Fruit fly (Drosophila melanogaster) whole organism, embryonic: ENCODE results near the gene CG5611.

Source experiments
- Adf1 ChIP-seq: fragments of 200-800 bp; sonication (Bioruptor generic); IDR thresholded peaks from 2 replicates; pipeline ENCODE4 v1.3.6; 2022; ENCODE audit warnings: missing biosample characterization, missing genetic modification characterization
- Bteb2 ChIP-seq: fragments of 200-800 bp; sonication (Bioruptor generic); optimal IDR thresholded peaks from 2 replicates; lab custom pipeline; 2016; ENCODE audit warnings: missing biosample characterization, missing genetic modification characterization
- CG10209 ChIP-seq: fragments of 200-800 bp; sonication (Bioruptor generic); optimal IDR thresholded peaks from 3 replicates; lab custom pipeline; 2017; ENCODE audit warnings: missing biosample characterization, mild to moderate bottlenecking, missing genetic modification characterization, missing genetic modification reagents
- CG11247 ChIP-seq: fragments of 200-800 bp; sonication (Bioruptor generic); IDR thresholded peaks from 2 replicates; pipeline ENCODE4 v1.3.6; 2022; ENCODE audit warnings: missing biosample characterization, missing genetic modification characterization
- CG11456 ChIP-seq: fragments of 200-800 bp; sonication (Bioruptor generic); IDR thresholded peaks from 3 replicates; pipeline ENCODE4 v1.3.6; 2022; ENCODE audit warnings: missing biosample characterization, missing genetic modification characterization
- CG12104 ChIP-seq: fragments of 200-800 bp; sonication (Bioruptor generic); optimal IDR thresholded peaks from 3 replicates; lab custom pipeline; 2016; ENCODE audit warnings: missing biosample characterization, missing genetic modification characterization
- CG1233 ChIP-seq: fragments of 200-800 bp; sonication (Bioruptor generic); optimal IDR thresholded peaks from 4 replicates; lab custom pipeline; 2018; ENCODE audit warnings: missing biosample characterization, mild to moderate bottlenecking, missing genetic modification characterization
- CG12769 ChIP-seq: fragments of 200-800 bp; sonication (Bioruptor generic); optimal IDR thresholded peaks from 2 replicates; lab custom pipeline; 2019; ENCODE audit warnings: missing biosample characterization, mild to moderate bottlenecking, missing genetic modification characterization, moderate library complexity
- CG14050 ChIP-seq: fragments of 200-800 bp; sonication (Bioruptor generic); IDR thresholded peaks from 3 replicates; pipeline ENCODE4 v1.3.6; 2022; ENCODE audit warnings: missing biosample characterization, missing genetic modification characterization
- CG15514 ChIP-seq: fragments of 200-800 bp; sonication (Bioruptor generic); optimal IDR thresholded peaks from 3 replicates; lab custom pipeline; 2017; ENCODE audit warnings: missing biosample characterization, missing genetic modification characterization, mild to moderate bottlenecking, moderate library complexity, missing genetic modification reagents
- CG17328 ChIP-seq: fragments of 200-800 bp; sonication (Bioruptor generic); IDR thresholded peaks from 2 replicates; pipeline ENCODE4 v1.3.6; 2022; ENCODE audit warnings: missing biosample characterization, missing genetic modification characterization
- CG17802 ChIP-seq: fragments of 200-800 bp; sonication (Bioruptor generic); optimal IDR thresholded peaks from 2 replicates; lab custom pipeline; 2018; ENCODE audit warnings: missing biosample characterization, mild to moderate bottlenecking, missing genetic modification characterization, moderate library complexity
- CG18599 ChIP-seq: fragments of 200-800 bp; sonication (Bioruptor generic); optimal IDR thresholded peaks from 3 replicates; lab custom pipeline; 2017; ENCODE audit warnings: missing biosample characterization, missing genetic modification characterization, mild to moderate bottlenecking, moderate library complexity, missing genetic modification reagents
- CG2120 ChIP-seq: fragments of 200-800 bp; sonication (Bioruptor generic); optimal IDR thresholded peaks from 3 replicates; lab custom pipeline; 2016; ENCODE audit warnings: missing biosample characterization, missing genetic modification characterization
- CG32767 ChIP-seq: fragments of 200-800 bp; sonication (Bioruptor generic); IDR thresholded peaks from 2 replicates; pipeline ENCODE4 v1.3.6; 2022; ENCODE audit warnings: missing biosample characterization, missing genetic modification characterization
- CG34422 ChIP-seq: fragments of 200-800 bp; sonication (Bioruptor generic); IDR thresholded peaks from 3 replicates; pipeline ENCODE4 v1.3.6; 2022; ENCODE audit warnings: missing biosample characterization, missing genetic modification characterization
- CG7372 ChIP-seq: fragments of 200-800 bp; sonication (Bioruptor generic); IDR thresholded peaks from 2 replicates; pipeline ENCODE4 v1.3.6; 2022; ENCODE audit warnings: missing biosample characterization, missing genetic modification characterization
- CG8478 ChIP-seq: fragments of >200 bp; optimal IDR thresholded peaks from 2 replicates; lab custom pipeline; 2018
- Deaf1 ChIP-seq: fragments of 200-800 bp; optimal IDR thresholded peaks from 3 replicates; lab custom pipeline; 2019; ENCODE audit warnings: missing biosample characterization, mild to moderate bottlenecking, missing genetic modification characterization, moderate library complexity
- Dref ChIP-seq: fragments of 200-800 bp; sonication (Bioruptor generic); IDR thresholded peaks from 2 replicates; pipeline ENCODE4 v1.3.6; 2022; ENCODE audit warnings: missing biosample characterization, missing genetic modification characterization
- H15 ChIP-seq: fragments of 200-800 bp; sonication (Bioruptor generic); IDR thresholded peaks from 3 replicates; pipeline ENCODE4 v1.3.6; 2022; ENCODE audit warnings: missing biosample characterization, missing genetic modification characterization
- Kr ChIP-seq: fragments of 200-800 bp; sonication (Bioruptor generic); optimal IDR thresholded peaks from 2 replicates; lab custom pipeline; 2017; ENCODE audit warnings: missing biosample characterization, mild to moderate bottlenecking, missing genetic modification characterization
- Lhr ChIP-seq: fragments of 200-800 bp; sonication (Bioruptor generic); optimal IDR thresholded peaks from 3 replicates; lab custom pipeline; 2017; ENCODE audit warnings: mild to moderate bottlenecking, missing biosample characterization, missing genetic modification reagents, missing genetic modification characterization
- Med ChIP-seq: fragments of 200-800 bp; sonication (Bioruptor generic); peaks from one replicate; lab custom pipeline; 2016; ENCODE audit warnings: missing biosample characterization, missing genetic modification characterization, mild to moderate bottlenecking, inconsistent platforms, moderate library complexity
- Meics ChIP-seq: fragments of 200-800 bp; sonication (Bioruptor generic); optimal IDR thresholded peaks from 2 replicates; lab custom pipeline; 2017; ENCODE audit warnings: missing biosample characterization, mild to moderate bottlenecking, missing genetic modification characterization
- NFAT ChIP-seq: fragments of 200-800 bp; sonication (Bioruptor generic); IDR thresholded peaks from 2 replicates; pipeline ENCODE4 v1.3.6; 2022; ENCODE audit warnings: missing biosample characterization, missing genetic modification characterization
- Rfx ChIP-seq: fragments of 200-800 bp; sonication (Bioruptor generic); IDR thresholded peaks from 2 replicates; pipeline ENCODE4 v1.3.6; 2022; ENCODE audit warnings: missing biosample characterization, missing genetic modification characterization
- Sin3A ChIP-seq: fragments of >200 bp; optimal IDR thresholded peaks from 2 replicates; lab custom pipeline; 2018
- ase ChIP-seq: fragments of 200-800 bp; sonication (Bioruptor generic); IDR thresholded peaks from 3 replicates; pipeline ENCODE4 v1.3.6; 2022; ENCODE audit warnings: missing biosample characterization, missing genetic modification characterization
- cg ChIP-seq: fragments of 200-800 bp; sonication (Bioruptor generic); optimal IDR thresholded peaks from 3 replicates; lab custom pipeline; 2019; ENCODE audit warnings: missing biosample characterization, mild to moderate bottlenecking, missing genetic modification characterization, moderate library complexity
- chinmo ChIP-seq: fragments of 200-800 bp; sonication (Bioruptor generic); IDR thresholded peaks from 4 replicates; pipeline ENCODE4 v1.3.6; 2022; ENCODE audit warnings: missing biosample characterization, missing genetic modification characterization; ENCODE audit not compliant: partially characterized antibody
- chm ChIP-seq: fragments of 200-800 bp; sonication (Bioruptor generic); IDR thresholded peaks from 2 replicates; pipeline ENCODE4 v1.3.6; 2022; ENCODE audit warnings: missing biosample characterization, missing genetic modification characterization
- crol ChIP-seq: fragments of 200-800 bp; sonication (Bioruptor generic); IDR thresholded peaks from 2 replicates; pipeline ENCODE4 v1.3.6; 2022; ENCODE audit warnings: missing biosample characterization, missing genetic modification characterization
- ewg ChIP-seq: fragments of 200-800 bp; sonication (Bioruptor generic); optimal IDR thresholded peaks from 3 replicates; lab custom pipeline; 2017; ENCODE audit warnings: mild to moderate bottlenecking, missing biosample characterization, missing genetic modification reagents, missing genetic modification characterization
- knrl ChIP-seq: fragments of 200-800 bp; sonication (Bioruptor generic); IDR thresholded peaks from 3 replicates; pipeline ENCODE4 v1.3.6; 2022; ENCODE audit warnings: missing biosample characterization, missing genetic modification characterization; ENCODE audit not compliant: partially characterized antibody
- peb ChIP-seq: fragments of 200-800 bp; sonication (Bioruptor generic); IDR thresholded peaks from 2 replicates; pipeline ENCODE4 v1.3.6; 2022; ENCODE audit warnings: missing biosample characterization, missing genetic modification characterization
- pho ChIP-seq: fragments of 200-800 bp; sonication (Bioruptor generic); optimal IDR thresholded peaks from 2 replicates; lab custom pipeline; 2016; ENCODE audit warnings: missing biosample characterization, missing genetic modification characterization
- pita ChIP-seq: fragments of 200-800 bp; sonication (Bioruptor generic); optimal IDR thresholded peaks from 2 replicates; lab custom pipeline; 2017; ENCODE audit warnings: missing biosample characterization, mild to moderate bottlenecking, missing genetic modification characterization
- prd ChIP-seq, 3 experiments: fragments of >200 bp in 2 of 3; fragments of 200-800 bp in 1 of 3; sonication (Bioruptor generic) in 1 of 3; optimal IDR thresholded peaks in 2 of 3; IDR thresholded peaks in 1 of 3; 2 replicates in 2 of 3; 3 replicates in 1 of 3; pipeline versions ENCODE4 v1.3.6 to Lab custom; 2017 to 2022; ENCODE audit warnings: missing biosample characterization in 1 of 3, missing genetic modification characterization in 1 of 3
- row ChIP-seq: fragments of 200-800 bp; sonication (Bioruptor generic); IDR thresholded peaks from 3 replicates; pipeline ENCODE4 v1.3.6; 2022; ENCODE audit warnings: missing biosample characterization, missing genetic modification characterization
- scrt ChIP-seq: fragments of 200-800 bp; sonication (Bioruptor generic); optimal IDR thresholded peaks from 2 replicates; lab custom pipeline; 2018; ENCODE audit warnings: missing biosample characterization, mild to moderate bottlenecking, missing genetic modification characterization, moderate library complexity
- tgo ChIP-seq: fragments of 200-800 bp; sonication (Bioruptor generic); IDR thresholded peaks from 3 replicates; pipeline ENCODE4 v1.3.6; 2022; ENCODE audit warnings: missing biosample characterization, missing genetic modification characterization
- tll ChIP-seq, 2 experiments: fragments of 200-800 bp in 1 of 2; fragments of >200 bp in 1 of 2; sonication (Bioruptor generic) in 1 of 2; optimal IDR thresholded peaks; 2 replicates each; lab custom pipeline; 2017 to 2019; ENCODE audit warnings: missing biosample characterization in 2 of 2, missing genetic modification characterization in 2 of 2, mild to moderate bottlenecking in 1 of 2, moderate library complexity in 1 of 2
- tna ChIP-seq: fragments of 200-800 bp; sonication (Bioruptor generic); IDR thresholded peaks from 2 replicates; pipeline ENCODE4 v1.3.6; 2022; ENCODE audit warnings: missing biosample characterization, missing genetic modification characterization; ENCODE audit not compliant: partially characterized antibody
- unc-4 ChIP-seq: fragments of 200-800 bp; sonication (Bioruptor generic); IDR thresholded peaks from 2 replicates; pipeline ENCODE4 v1.3.6; 2022; ENCODE audit warnings: missing biosample characterization, missing genetic modification characterization; ENCODE audit not compliant: partially characterized antibody

Gene CG5611

DNA sequence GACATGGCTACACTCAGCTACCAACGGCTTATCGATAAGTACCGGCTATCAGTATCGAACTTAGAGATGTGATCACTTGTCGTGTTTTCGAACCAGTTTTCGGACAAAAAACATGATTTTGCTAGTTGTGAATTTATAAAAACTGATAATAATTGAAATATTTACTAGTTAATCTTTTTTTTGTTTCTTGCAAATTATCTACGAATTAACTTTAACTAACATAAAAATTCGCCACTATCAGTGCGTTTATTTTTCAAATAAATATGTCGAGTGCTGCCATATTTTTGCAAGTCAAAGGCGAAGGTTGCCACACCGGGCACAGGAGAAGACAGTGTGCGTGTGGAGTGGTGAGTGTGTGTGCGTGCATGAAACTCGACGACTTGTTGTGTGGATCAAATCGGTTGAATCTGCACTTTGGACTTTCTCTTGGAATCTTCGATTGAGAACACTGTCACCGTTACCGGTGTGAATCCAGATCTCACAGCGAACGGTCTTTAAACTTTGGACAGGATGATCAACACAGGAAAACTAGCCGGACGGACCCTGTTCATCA, 41.4 kb upstream of the CG5611 start, which contains the start of gene Hsdl2 (continued):
- TF ChIP-seq tgo (peak; percentile 48; the same call in 2 of the 3 replicates), peb (GFP tag; lab: Robert Waterston, UW) (peak; percentile 23; the same call in 1 of the 2 replicates), Bteb2 (GFP tag; lab: Kevin White, UChicago) (peak; percentile 44), unc-4 (GFP tag; lab: Robert Waterston, UW) (peak; percentile 62), CG34422 (GFP tag; lab: Robert Waterston, UW) (0 out of 3 replicates have a peak, but pooled peaks have one; percentile 60), CG17328 (no peak), Lhr (peak; percentile 68), knrl (GFP tag; lab: Robert Waterston, UW) (peak; percentile 67), cg (GFP tag; lab: Kevin White, UChicago) (peak; percentile 96), ase (no peak), chm (GFP tag; lab: Robert Waterston, UW) (peak; percentile 21; the same call in 1 of the 2 replicates)
- TF ChIP-seq, all 482 proteins: peak for 156

DNA sequence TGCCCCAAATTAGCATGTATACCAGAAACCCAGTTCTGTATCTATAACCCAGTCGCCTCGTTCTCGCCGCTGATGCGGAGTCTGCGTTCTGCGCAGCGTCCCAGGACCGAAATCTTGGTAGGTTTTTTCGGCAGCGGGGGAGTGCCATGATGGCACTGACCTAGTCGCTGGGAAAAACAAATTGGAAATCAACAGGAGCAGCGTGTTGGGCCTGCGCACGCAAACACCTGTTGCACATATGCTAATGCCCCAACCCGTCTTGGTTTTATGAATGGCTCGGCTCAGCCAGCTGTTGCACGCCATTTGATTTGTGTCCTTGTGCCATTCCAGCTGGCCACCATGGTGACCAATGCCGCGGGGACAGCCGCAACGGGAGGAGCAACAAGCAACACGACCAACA, 27.0 kb upstream of the CG5611 start:
- TF ChIP-seq CG32767 (GFP tag; lab: Robert Waterston, UW) (peak; percentile 27; the same call in 1 of the 2 replicates), CG8478 (peak; percentile 7), ewg (GFP tag; lab: Kevin White, UChicago) (peak; percentile 87), CG34422 (GFP tag; lab: Robert Waterston, UW) (peak; percentile 80; the same call in 2 of the 3 replicates), chinmo (GFP tag; lab: Robert Waterston, UW) (0 out of 4 replicates have a peak, but pooled peaks have one; percentile 30), Kr (no peak), CG18599 (GFP tag; lab: Kevin White, UChicago) (peak; percentile 1), Dref (GFP tag; lab: Robert Waterston, UW) (no peak), crol (GFP tag; lab: Robert Waterston, UW) (0 out of 2 replicates have a peak, but pooled peaks have one; percentile 16), scrt (GFP tag; lab: Kevin White, UChicago) (peak; percentile 100), CG12104 (GFP tag; lab: Kevin White, UChicago) (no peak), CG1233 (GFP tag; lab: Kevin White, UChicago) (no peak), CG17802 (tag; lab: Kevin White, UChicago) (no peak), CG11456 (GFP tag; lab: Robert Waterston, UW) (0 out of 3 replicates have a peak, but pooled peaks have one; percentile 17)

DNA sequence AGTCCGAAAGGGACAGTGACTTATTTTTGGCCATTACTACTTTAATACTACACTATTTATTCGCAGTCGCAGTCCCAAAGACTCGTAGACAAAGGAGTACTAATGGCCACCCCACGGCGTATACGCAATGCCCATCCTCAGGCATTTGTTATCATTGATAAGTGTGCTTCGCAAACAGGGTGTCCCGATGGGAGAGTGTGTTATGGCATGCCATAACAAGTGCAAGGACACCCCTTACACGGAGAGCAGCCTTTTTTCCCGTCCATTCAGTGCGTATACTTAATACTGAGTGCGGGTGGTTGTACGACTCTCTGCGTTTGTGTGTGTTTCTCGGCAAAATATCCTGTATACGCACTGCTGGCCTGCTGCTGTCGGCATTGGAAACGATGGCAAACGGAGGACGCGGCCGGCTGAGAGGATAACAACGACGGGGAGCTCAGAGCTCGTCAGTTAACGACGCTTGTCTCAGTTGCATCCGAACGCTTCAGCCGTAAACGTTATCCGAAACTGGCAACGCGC, 26.2 kb upstream of the CG5611 start, which contains the start of gene unc80:
TSS of gene unc80 (plus strand) at position 469 of the 519 bp plus-strand sequence.
- TF ChIP-seq row (GFP tag; lab: Robert Waterston, UW) (peak; percentile 43; the same call in 2 of the 3 replicates), CG15514 (GFP tag; lab: Kevin White, UChicago) (peak; percentile 19), H15 (GFP tag; lab: Robert Waterston, UW) (no peak), Adf1 (GFP tag; lab: Robert Waterston, UW) (peak; percentile 9; the same call in 1 of the 2 replicates), Deaf1 (peak; percentile 84), CG12769 (tag; lab: Kevin White, UChicago) (no peak), tna (GFP tag; lab: Robert Waterston, UW) (no peak), pho (GFP tag; lab: Kevin White, UChicago) (peak; percentile 11), Med (GFP tag; lab: Kevin White, UChicago) (peak; percentile 86), prd (optimal IDR thresholded peaks at IDR 0.05; lab: Kevin White, UChicago) (no peak), prd (GFP tag; IDR thresholded peaks at IDR 0.05; lab: Robert Waterston, UW) (0 out of 3 replicates have a peak, but pooled peaks have one; percentile 19), CG11247 (GFP tag; lab: Robert Waterston, UW) (0 out of 2 replicates have a peak, but pooled peaks have one; percentile 24), tll (GFP tag; optimal IDR thresholded peaks at IDR 0.05; lab: Kevin White, UChicago) (no peak), Rfx (0 out of 2 replicates have a peak, but pooled peaks have one; percentile 29), CG14050 (GFP tag; lab: Robert Waterston, UW) (0 out of 3 replicates have a peak, but pooled peaks have one; percentile 18), Sin3A (lab: Kevin White, UChicago) (no peak), CG2120 (peak; percentile 59), CG7372 (GFP tag; lab: Robert Waterston, UW) (0 out of 2 replicates have a peak, but pooled peaks have one; percentile 8), NFAT (GFP tag; lab: Robert Waterston, UW) (peak; percentile 43), Meics (peak; percentile 34), scrt (GFP tag; lab: Kevin White, UChicago) (peak; percentile 19), CG10209 (peak; percentile 7), Bteb2 (GFP tag; lab: Kevin White, UChicago) (no peak), pita (GFP tag; lab: Kevin White, UChicago) (no peak)
